Fruit fly (Drosophila melanogaster) whole organism, embryonic: Measurements from ENCODE around the gene Hr83.
A peak's percentile ranks its signal among the peaks of the same experiment; 100 is the strongest.

ENCODE experiments used
- Antp ChIP-seq: fragments of 200-800 bp; sonication (Bioruptor generic); optimal IDR thresholded peaks from 3 replicates; lab custom pipeline; 2016; ENCODE audit warnings: missing biosample characterization, missing genetic modification characterization
- Atf3 ChIP-seq: fragments of 200-800 bp; sonication (Bioruptor generic); optimal IDR thresholded peaks from 3 replicates; lab custom pipeline; 2016; ENCODE audit warnings: missing biosample characterization, missing genetic modification characterization
- Bdp1 ChIP-seq: fragments of 200-800 bp; sonication (Bioruptor generic); optimal IDR thresholded peaks from 3 replicates; lab custom pipeline; 2016; ENCODE audit warnings: missing biosample characterization, missing genetic modification characterization
- Bgb ChIP-seq: fragments of 200-800 bp; sonication (Bioruptor generic); IDR thresholded peaks from 2 replicates; pipeline ENCODE4 v1.3.6; 2022; ENCODE audit warnings: missing biosample characterization, missing genetic modification characterization; ENCODE audit not compliant: partially characterized antibody
- CG10654 ChIP-seq: fragments of 200-800 bp; sonication (Bioruptor generic); optimal IDR thresholded peaks from 2 replicates; lab custom pipeline; 2016; ENCODE audit warnings: missing biosample characterization, missing genetic modification characterization
- CG11504 ChIP-seq: fragments of 200-800 bp; sonication (Bioruptor generic); optimal IDR thresholded peaks from 3 replicates; lab custom pipeline; 2019; ENCODE audit warnings: missing biosample characterization, mild to moderate bottlenecking, missing genetic modification characterization, moderate library complexity
- CG11695 ChIP-seq: fragments of 200-800 bp; sonication (Bioruptor generic); IDR thresholded peaks from 3 replicates; pipeline ENCODE4 v1.3.6; 2022; ENCODE audit warnings: missing biosample characterization, missing genetic modification characterization
- CG1233 ChIP-seq: fragments of 200-800 bp; sonication (Bioruptor generic); optimal IDR thresholded peaks from 4 replicates; lab custom pipeline; 2018; ENCODE audit warnings: missing biosample characterization, mild to moderate bottlenecking, missing genetic modification characterization
- CG14667 ChIP-seq: fragments of 200-800 bp; sonication (Bioruptor generic); IDR thresholded peaks from 2 replicates; pipeline ENCODE4 v1.3.6; 2022; ENCODE audit warnings: missing biosample characterization, missing genetic modification characterization
- CG15269 ChIP-seq: fragments of 200-800 bp; sonication (Bioruptor generic); optimal IDR thresholded peaks from 2 replicates; lab custom pipeline; 2018; ENCODE audit warnings: missing biosample characterization, mild to moderate bottlenecking, missing genetic modification characterization, moderate library complexity
- CG18011 ChIP-seq: fragments of 200-800 bp; sonication (Bioruptor generic); optimal IDR thresholded peaks from 2 replicates; lab custom pipeline; 2017; ENCODE audit warnings: missing biosample characterization, missing genetic modification characterization, mild to moderate bottlenecking, moderate library complexity, missing genotype
- CG2678 ChIP-seq: fragments of 200-800 bp; sonication (Bioruptor generic); optimal IDR thresholded peaks from 3 replicates; lab custom pipeline; 2019; ENCODE audit warnings: missing biosample characterization, mild to moderate bottlenecking, missing genetic modification characterization, moderate library complexity
- CG3065 ChIP-seq: fragments of 200-800 bp; sonication (Bioruptor generic); optimal IDR thresholded peaks from 2 replicates; lab custom pipeline; 2016; ENCODE audit warnings: missing biosample characterization, missing genetic modification characterization
- CG31224 ChIP-seq: fragments of 200-800 bp; sonication (Bioruptor generic); IDR thresholded peaks from 2 replicates; pipeline ENCODE4 v1.3.6; 2022; ENCODE audit warnings: missing biosample characterization, missing genetic modification characterization
- CG3838 ChIP-seq: fragments of 200-800 bp; sonication (Bioruptor generic); optimal IDR thresholded peaks from 3 replicates; lab custom pipeline; 2016; ENCODE audit warnings: missing biosample characterization, missing genetic modification characterization
- CG7928 ChIP-seq: fragments of 200-800 bp; sonication (Bioruptor generic); optimal IDR thresholded peaks from 2 replicates; lab custom pipeline; 2017; ENCODE audit warnings: missing biosample characterization, mild to moderate bottlenecking, missing genetic modification characterization
- CG8765 ChIP-seq: fragments of 200-800 bp; sonication (Bioruptor generic); IDR thresholded peaks from 2 replicates; pipeline ENCODE4 v1.3.6; 2022; ENCODE audit warnings: missing biosample characterization, missing genetic modification characterization
- Camta ChIP-seq: fragments of 200-800 bp; sonication (Bioruptor generic); optimal IDR thresholded peaks from 2 replicates; lab custom pipeline; 2016; ENCODE audit warnings: missing biosample characterization, missing genetic modification characterization
- D19B ChIP-seq: fragments of 200-800 bp; sonication (Bioruptor generic); optimal IDR thresholded peaks from 2 replicates; lab custom pipeline; 2017; ENCODE audit warnings: missing biosample characterization, mild to moderate bottlenecking, missing genetic modification characterization
- Dll ChIP-seq: fragments of 200-800 bp; sonication (Bioruptor generic); IDR thresholded peaks from 4 replicates; pipeline ENCODE4 v1.3.6; 2022; ENCODE audit warnings: missing biosample characterization, missing genetic modification characterization; ENCODE audit not compliant: partially characterized antibody
- ERR ChIP-seq: fragments of 200-800 bp; sonication (Bioruptor generic); optimal IDR thresholded peaks from 2 replicates; lab custom pipeline; 2016; ENCODE audit warnings: missing biosample characterization, missing genetic modification characterization
- H15 ChIP-seq: fragments of 200-800 bp; sonication (Bioruptor generic); IDR thresholded peaks from 3 replicates; pipeline ENCODE4 v1.3.6; 2022; ENCODE audit warnings: missing biosample characterization, missing genetic modification characterization
- NC2α ChIP-seq: fragments of 200-800 bp; sonication (Bioruptor generic); optimal IDR thresholded peaks from 2 replicates; lab custom pipeline; 2016; ENCODE audit warnings: missing biosample characterization, missing genetic modification characterization
- NK7.1 ChIP-seq: fragments of 200-800 bp; sonication (Bioruptor generic); optimal IDR thresholded peaks from 3 replicates; lab custom pipeline; 2016; ENCODE audit warnings: missing biosample characterization, missing genetic modification characterization
- Nf-YB ChIP-seq: fragments of 200-800 bp; sonication (Bioruptor generic); optimal IDR thresholded peaks from 3 replicates; lab custom pipeline; 2019; ENCODE audit warnings: missing biosample characterization, mild to moderate bottlenecking, missing genetic modification characterization, moderate library complexity
- Ptx1 ChIP-seq: fragments of 200-800 bp; sonication (Bioruptor generic); IDR thresholded peaks from 2 replicates; pipeline ENCODE4 v1.3.6; 2022; ENCODE audit warnings: missing biosample characterization, missing genetic modification characterization
- Six4 ChIP-seq: fragments of 200-800 bp; sonication (Bioruptor generic); optimal IDR thresholded peaks from 2 replicates; lab custom pipeline; 2016; ENCODE audit warnings: missing biosample characterization, missing genetic modification characterization
- Spps ChIP-seq: fragments of 200-800 bp; sonication (Bioruptor generic); optimal IDR thresholded peaks from 2 replicates; lab custom pipeline; 2018; ENCODE audit warnings: missing biosample characterization, mild to moderate bottlenecking, missing genetic modification characterization
- Taf1 ChIP-seq: fragments of 200-800 bp; sonication (Bioruptor generic); IDR thresholded peaks from 2 replicates; pipeline ENCODE4 v1.3.6; 2022; ENCODE audit warnings: missing biosample characterization, missing genetic modification characterization
- Tbp ChIP-seq: fragments of >200 bp; optimal IDR thresholded peaks from 2 replicates; lab custom pipeline; 2018; ENCODE audit warnings: missing biosample characterization, missing genetic modification characterization
- ac ChIP-seq: fragments of 200-800 bp; sonication (Bioruptor generic); optimal IDR thresholded peaks from 3 replicates; lab custom pipeline; 2017; ENCODE audit warnings: missing biosample characterization, mild to moderate bottlenecking, missing genetic modification characterization
- ci ChIP-seq: fragments of 200-800 bp; sonication (Bioruptor generic); IDR thresholded peaks from 3 replicates; pipeline ENCODE4 v1.3.6; 2022; ENCODE audit warnings: missing biosample characterization, missing genetic modification characterization
- croc ChIP-seq: fragments of 200-800 bp; sonication (Bioruptor generic); conservative IDR thresholded peaks from 3 replicates; pipeline ENCODE4 v1.3.6; 2022; ENCODE audit warnings: missing biosample characterization, missing genetic modification characterization
- disco-r ChIP-seq: fragments of 200-800 bp; sonication (Bioruptor generic); optimal IDR thresholded peaks from 2 replicates; lab custom pipeline; 2016; ENCODE audit warnings: missing biosample characterization, missing genetic modification characterization
- ewg ChIP-seq: fragments of 200-800 bp; sonication (Bioruptor generic); optimal IDR thresholded peaks from 3 replicates; lab custom pipeline; 2017; ENCODE audit warnings: mild to moderate bottlenecking, missing biosample characterization, missing genetic modification reagents, missing genetic modification characterization
- fu2 ChIP-seq: fragments of 200-800 bp; sonication (Bioruptor generic); optimal IDR thresholded peaks from 2 replicates; lab custom pipeline; 2016; ENCODE audit warnings: missing biosample characterization, missing genetic modification characterization
- gro ChIP-seq: fragments of 200-800 bp; sonication (Bioruptor generic); optimal IDR thresholded peaks from 2 replicates; lab custom pipeline; 2016; ENCODE audit warnings: missing biosample characterization, missing genetic modification characterization
- gsb ChIP-seq: fragments of 200-800 bp; sonication (Bioruptor generic); IDR thresholded peaks from 2 replicates; pipeline ENCODE4 v1.3.6; 2022; ENCODE audit warnings: missing biosample characterization, missing genetic modification characterization
- hth ChIP-seq: fragments of >200 bp; optimal IDR thresholded peaks from 2 replicates; lab custom pipeline; 2017; ENCODE audit warnings: inconsistent platforms
- lov ChIP-seq, 2 experiments: fragments of 200-800 bp in 1 of 2; fragments of >200 bp in 1 of 2; sonication (Bioruptor generic) in 1 of 2; IDR thresholded peaks in 1 of 2; optimal IDR thresholded peaks in 1 of 2; 2 replicates in 1 of 2; 3 replicates in 1 of 2; pipeline versions ENCODE4 v1.3.6 to Lab custom; 2017 to 2022; ENCODE audit warnings: missing biosample characterization in 1 of 2, missing genetic modification characterization in 1 of 2
- org-1 ChIP-seq: fragments of 200-800 bp; sonication (Bioruptor generic); optimal IDR thresholded peaks from 2 replicates; lab custom pipeline; 2017; ENCODE audit warnings: missing biosample characterization, missing genetic modification characterization
- pb ChIP-seq: fragments of 200-800 bp; sonication (Bioruptor generic); optimal IDR thresholded peaks from 3 replicates; lab custom pipeline; 2016; ENCODE audit warnings: missing biosample characterization, missing genetic modification characterization
- ranshi ChIP-seq: fragments of 200-800 bp; sonication (Bioruptor generic); IDR thresholded peaks from 2 replicates; pipeline ENCODE4 v1.3.6; 2022; ENCODE audit warnings: missing biosample characterization, missing genetic modification characterization
- seq ChIP-seq: fragments of 200-800 bp; sonication (Bioruptor generic); IDR thresholded peaks from 2 replicates; pipeline ENCODE4 v1.3.6; 2022; ENCODE audit warnings: missing biosample characterization, missing genetic modification characterization
- sim ChIP-seq: fragments of 200-800 bp; sonication (Bioruptor generic); IDR thresholded peaks from 2 replicates; pipeline ENCODE4 v1.3.6; 2022; ENCODE audit warnings: missing biosample characterization, missing genetic modification characterization
- slbo ChIP-seq: fragments of 200-800 bp; sonication (Bioruptor generic); IDR thresholded peaks from 2 replicates; pipeline ENCODE4 v1.3.6; 2022; ENCODE audit warnings: missing biosample characterization, missing genetic modification characterization
- stc ChIP-seq: fragments of 200-800 bp; sonication (Bioruptor generic); IDR thresholded peaks from 2 replicates; pipeline ENCODE4 v1.3.6; 2022; ENCODE audit warnings: missing biosample characterization, missing genetic modification characterization
- usp ChIP-seq: fragments of >200 bp; optimal IDR thresholded peaks from 2 replicates; lab custom pipeline; 2017; ENCODE audit warnings: missing biosample characterization, missing genetic modification characterization
- vnd ChIP-seq: fragments of 200-800 bp; sonication (Bioruptor generic); IDR thresholded peaks from 3 replicates; pipeline ENCODE4 v1.3.6; 2022; ENCODE audit warnings: missing biosample characterization, missing genetic modification characterization; ENCODE audit not compliant: partially characterized antibody
- z ChIP-seq: fragments of 200-800 bp; sonication (Bioruptor generic); IDR thresholded peaks from 3 replicates; pipeline ENCODE4 v1.3.6; 2022; ENCODE audit warnings: missing biosample characterization, missing genetic modification characterization

Gene Hr83

DNA sequence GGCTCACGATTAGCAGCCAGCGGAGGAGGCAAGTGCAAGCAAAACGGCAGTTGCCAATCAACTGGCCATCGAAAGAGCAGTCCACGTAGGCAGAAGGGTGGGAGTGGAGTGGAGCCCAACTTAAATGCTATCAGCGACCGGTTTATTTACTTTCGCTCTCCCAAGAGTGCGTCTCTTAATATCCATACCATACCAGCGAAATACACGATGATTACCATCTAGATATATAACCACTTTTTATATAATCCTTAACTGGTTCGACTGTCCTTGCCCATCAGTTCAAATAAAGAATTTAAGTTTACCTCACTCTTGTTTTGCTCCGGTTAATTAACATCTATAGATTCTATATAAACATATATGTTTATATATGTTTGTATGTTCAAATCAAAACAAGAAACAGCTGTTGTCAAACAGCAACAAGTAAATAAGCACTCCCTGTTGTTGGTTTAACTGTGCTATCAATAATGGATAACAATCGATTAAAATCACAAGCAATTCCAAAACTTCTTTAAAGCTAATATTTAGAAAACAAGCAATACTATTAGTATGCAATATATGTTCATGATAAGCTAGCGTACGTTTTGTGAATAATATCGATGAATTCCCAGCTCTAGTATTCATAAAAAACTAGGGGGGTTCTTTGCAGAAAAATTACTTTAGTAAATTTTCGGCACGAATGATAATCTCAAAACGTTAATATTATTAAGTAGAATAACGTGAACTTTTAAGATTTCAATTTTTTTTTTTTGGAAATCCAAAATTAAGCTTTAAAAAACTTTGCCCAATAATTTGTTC, 24.7 kb downstream of the Hr83 start (continued):
- TF ChIP-seq Tbp, result no peak
- peak; percentile 57; the same call in 1 of the 3 replicates for TF ChIP-seq ci (GFP tag; lab: Robert Waterston, UW)
- TF ChIP-seq CG3065 (GFP tag; lab: Kevin White, UChicago), result no peak
- TF ChIP-seq Bgb (GFP tag; lab: Robert Waterston, UW), result no peak
- TF ChIP-seq CG14667, result no peak
- TF ChIP-seq H15 (GFP tag; lab: Robert Waterston, UW), result no peak
- peak; percentile 48; the same call in 1 of the 2 replicates for TF ChIP-seq slbo
- TF ChIP-seq CG11695, result 0 out of 3 replicates have a peak, but pooled peaks have one; percentile 28
- peak; percentile 9; the same call in 1 of the 2 replicates for TF ChIP-seq stc (GFP tag; lab: Robert Waterston, UW)
- peak; percentile 9 for TF ChIP-seq CG10654 (GFP tag; lab: Kevin White, UChicago)
- TF ChIP-seq CG1233 (GFP tag; lab: Kevin White, UChicago), result peak; percentile 61
- TF ChIP-seq ewg, result no peak
- peak; percentile 19; the same call in 1 of the 2 replicates for TF ChIP-seq Taf1 (GFP tag; lab: Robert Waterston, UW)
- TF ChIP-seq Dll (GFP tag; lab: Robert Waterston, UW), result peak; percentile 61; the same call in 3 of the 4 replicates
- TF ChIP-seq ranshi (GFP tag; lab: Robert Waterston, UW), result no peak; the same call in 1 of the 2 replicates
- peak; percentile 52; the same call in 1 of the 2 replicates for TF ChIP-seq seq (GFP tag; lab: Robert Waterston, UW)
- peak; percentile 16 for TF ChIP-seq Camta (GFP tag; lab: Kevin White, UChicago)
- TF ChIP-seq sim (GFP tag; lab: Robert Waterston, UW), result 0 out of 2 replicates have a peak, but pooled peaks have one; percentile 7
- TF ChIP-seq pb, result no peak
- TF ChIP-seq gro, result peak; percentile 62
- TF ChIP-seq usp, result no peak
- no peak for TF ChIP-seq lov (optimal IDR thresholded peaks at IDR 0.05; lab: Kevin White, UChicago)
- TF ChIP-seq lov (GFP tag; IDR thresholded peaks at IDR 0.05; lab: Robert Waterston, UW), result no peak
- TF ChIP-seq CG15269 (tag; lab: Kevin White, UChicago), result peak; percentile 66
- peak; percentile 37; the same call in 1 of the 2 replicates for TF ChIP-seq gsb (GFP tag; lab: Robert Waterston, UW)
- TF ChIP-seq croc (GFP tag; lab: Robert Waterston, UW), result no peak
- TF ChIP-seq disco-r, result no peak
- TF ChIP-seq CG2678, result peak; percentile 75
- TF ChIP-seq fu2 (GFP tag; lab: Kevin White, UChicago), result no peak
- no peak for TF ChIP-seq Spps (tag; lab: Kevin White, UChicago)
- TF ChIP-seq CG3838, result peak; percentile 56
- TF ChIP-seq Six4 (GFP tag; lab: Kevin White, UChicago), result peak; percentile 15
- no peak for TF ChIP-seq CG8765 (GFP tag; lab: Robert Waterston, UW)
- no peak for TF ChIP-seq ERR
- TF ChIP-seq D19B (GFP tag; lab: Kevin White, UChicago), result no peak
- no peak for TF ChIP-seq Ptx1
- TF ChIP-seq CG18011, result peak; percentile 6
- 0 out of 2 replicates have a peak, but pooled peaks have one; percentile 4 for TF ChIP-seq CG31224 (GFP tag; lab: Robert Waterston, UW)
- no peak for TF ChIP-seq NC2α
- TF ChIP-seq Bdp1 (GFP tag; lab: Kevin White, UChicago), result peak; percentile 1
- no peak for TF ChIP-seq org-1 (GFP tag; lab: Kevin White, UChicago)
- TF ChIP-seq Atf3 (GFP tag; lab: Kevin White, UChicago), result no peak
- TF ChIP-seq z, result no peak
- no peak for TF ChIP-seq Antp
- TF ChIP-seq NK7.1 (GFP tag; lab: Kevin White, UChicago), result no peak
- no peak for TF ChIP-seq Nf-YB (GFP tag; lab: Kevin White, UChicago)
- TF ChIP-seq ac (GFP tag; lab: Kevin White, UChicago), result no peak
- no peak for TF ChIP-seq vnd (GFP tag; lab: Robert Waterston, UW)
- no peak for TF ChIP-seq CG11504 (tag; lab: Kevin White, UChicago)
- peak; percentile 32 for TF ChIP-seq CG7928 (GFP tag; lab: Kevin White, UChicago)
- no peak for TF ChIP-seq hth
